Fruit fly (Drosophila melanogaster): ENCODE measurements around the gene Prx6a.

Gene Prx6a

DNA sequence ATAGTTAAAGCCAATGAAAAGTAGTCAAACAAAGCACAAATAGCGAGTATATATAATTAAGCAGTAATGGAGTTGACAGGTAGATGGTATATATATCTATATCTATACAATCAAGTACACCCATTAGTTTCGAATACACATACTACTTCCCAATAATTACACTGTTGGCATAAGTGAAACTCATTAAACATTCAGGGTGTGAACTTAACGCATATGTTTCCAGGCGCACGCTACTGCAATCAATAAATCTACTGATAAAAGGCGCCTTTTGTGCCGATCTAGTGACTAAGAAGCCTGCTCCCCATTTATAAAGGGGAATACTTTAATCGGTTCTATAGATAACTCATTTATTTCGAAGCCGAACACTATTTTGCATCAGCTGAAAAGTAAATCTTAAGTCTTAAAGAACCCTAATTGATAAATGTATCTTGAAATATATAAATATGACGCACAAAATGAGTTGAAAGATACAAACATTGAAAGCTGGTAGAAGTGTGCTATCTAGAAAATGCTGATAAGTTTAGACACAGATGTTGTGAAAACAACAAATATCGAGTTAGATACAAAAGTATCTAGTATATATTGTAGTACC, 5.8 kb upstream of the Prx6a start:
- TF ChIP-seq CG32767 (GFP tag; IDR thresholded peaks at IDR 0.05) (no peak), ranshi (GFP tag; IDR thresholded peaks at IDR 0.05) (peak; percentile 18; the same call in 1 of the 2 replicates), unpg (GFP tag; optimal IDR thresholded peaks at IDR 0.05) (no peak), ase (GFP tag; IDR thresholded peaks at IDR 0.05) (no peak), grau (tag; optimal IDR thresholded peaks at IDR 0.05) (no peak), Asciz (GFP tag; optimal IDR thresholded peaks at IDR 0.05) (no peak), CG18619 (GFP tag; optimal IDR thresholded peaks at IDR 0.05) (no peak), CG16863 (GFP tag; optimal IDR thresholded peaks at IDR 0.05) (no peak), fru (optimal IDR thresholded peaks at IDR 0.05) (no peak), CG1647 (GFP tag; optimal IDR thresholded peaks at IDR 0.05) (no peak), CG10267 (tag; optimal IDR thresholded peaks at IDR 0.05) (no peak), CG17612 (GFP tag; IDR thresholded peaks at IDR 0.05) (no peak), Fer1 (GFP tag; optimal IDR thresholded peaks at IDR 0.05) (peak; percentile 2), CG34376 (GFP tag; optimal IDR thresholded peaks at IDR 0.05) (no peak), CG18262 (tag; optimal IDR thresholded peaks at IDR 0.05) (no peak), CG10543 (GFP tag; optimal IDR thresholded peaks at IDR 0.05) (peak; percentile 7), CG11085 (GFP tag; IDR thresholded peaks at IDR 0.05) (no peak), luna (GFP tag; optimal IDR thresholded peaks at IDR 0.05) (no peak), CG11560 (tag; IDR thresholded peaks at IDR 0.05) (no peak), CG9797 (GFP tag; optimal IDR thresholded peaks at IDR 0.05) (no peak), slbo (GFP tag; IDR thresholded peaks at IDR 0.05) (no peak), Pdp1 (GFP tag; optimal IDR thresholded peaks at IDR 0.05) (peak in 1 of 2 experiments; percentile 36), grn (GFP tag; optimal IDR thresholded peaks at IDR 0.05) (peak; percentile 9), CG8924 (tag; optimal IDR thresholded peaks at IDR 0.05) (no peak), CG12769 (tag; optimal IDR thresholded peaks at IDR 0.05) (no peak), en (GFP tag; optimal IDR thresholded peaks at IDR 0.05) (no peak), BtbVII (GFP tag; optimal IDR thresholded peaks at IDR 0.05) (no peak), run (tag; optimal IDR thresholded peaks at IDR 0.05) (no peak), Dip2 (GFP tag; IDR thresholded peaks at IDR 0.05) (no peak), gfzf (GFP tag; optimal IDR thresholded peaks at IDR 0.05) (no peak), D19B (GFP tag; optimal IDR thresholded peaks at IDR 0.05) (no peak), Med (GFP tag) (peak; percentile 35), exex (tag; optimal IDR thresholded peaks at IDR 0.05) (peak; percentile 89), Atf-2 (GFP tag; optimal IDR thresholded peaks at IDR 0.05) (no peak), abd-A (tag; optimal IDR thresholded peaks at IDR 0.05) (no peak), ken (GFP tag; IDR thresholded peaks at IDR 0.05) (no peak), Hr3 (GFP tag; optimal IDR thresholded peaks at IDR 0.05) (no peak), CG7271 (tag; optimal IDR thresholded peaks at IDR 0.05) (no peak), Hand (GFP tag; optimal IDR thresholded peaks at IDR 0.05) (peak; percentile 31), hbn (GFP tag; IDR thresholded peaks at IDR 0.05; ENCODE audit: partially characterized antibody) (no peak)

DNA sequence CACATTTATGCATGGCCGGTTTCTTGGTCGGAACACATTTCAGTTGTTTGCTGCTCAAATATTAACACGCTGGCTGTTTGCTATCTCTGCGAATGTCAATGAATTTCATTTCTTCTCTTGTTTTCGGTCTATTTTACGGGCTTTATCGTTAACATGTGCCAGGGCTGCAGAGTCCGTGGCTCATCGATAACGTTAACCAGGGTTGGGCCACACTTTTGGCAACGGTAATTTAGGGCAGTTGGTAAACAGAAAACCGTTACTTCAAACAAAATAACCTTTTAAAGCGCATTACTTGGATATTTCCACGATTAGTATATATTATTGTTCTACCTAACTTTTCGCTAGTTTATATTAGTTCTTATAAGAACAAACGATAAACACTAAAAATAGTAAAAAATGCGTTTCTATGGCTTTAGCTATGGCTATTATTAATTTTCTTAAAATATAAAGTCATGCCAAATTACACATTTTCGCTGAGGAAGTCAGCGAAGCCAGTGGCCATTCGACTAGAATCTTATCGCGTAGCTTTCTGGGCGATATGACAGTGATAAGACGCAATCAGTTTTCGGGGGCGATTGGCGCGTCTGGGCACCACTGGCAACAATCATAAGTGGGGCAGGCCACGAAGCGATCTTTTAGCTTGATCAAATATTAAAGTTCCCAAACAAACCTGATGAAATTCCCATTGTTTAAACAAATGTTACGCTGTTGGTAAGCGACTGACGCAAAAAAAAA, 5.1 kb upstream of the Prx6a start:
- TF ChIP-seq NfI (GFP tag; optimal IDR thresholded peaks at IDR 0.05) (peak; percentile 29), kah (GFP tag; optimal IDR thresholded peaks at IDR 0.05) (no peak), Abd-B (GFP tag; optimal IDR thresholded peaks at IDR 0.05) (peak; percentile 34), CG12071 (GFP tag; optimal IDR thresholded peaks at IDR 0.05) (peak; percentile 80), yki (optimal IDR thresholded peaks at IDR 0.05) (no peak), Sry-β (GFP tag; optimal IDR thresholded peaks at IDR 0.05) (peak; percentile 2), CG9932 (GFP tag; IDR thresholded peaks at IDR 0.05) (peak; percentile 50), Gsc (GFP tag; IDR thresholded peaks at IDR 0.05) (no peak), sens (GFP tag) (peak; percentile 87), CG10565 (GFP tag; optimal IDR thresholded peaks at IDR 0.05) (no peak), CG10979 (tag; optimal IDR thresholded peaks at IDR 0.05) (peak; percentile 13), CG3995 (GFP tag; optimal IDR thresholded peaks at IDR 0.05) (peak; percentile 93)
